Worm (Caenorhabditis elegans) whole organism, early embryonic: ENCODE data around the gene Y38A10A.2.
A peak's percentile ranks its signal among the peaks of the same experiment; 100 is the strongest.
"Not testable (repeated sequence)": the region's sequence is repeated elsewhere in the genome, so short reads cannot be mapped to it uniquely, and the experiment has no call there.

Experiments
- B0310.2 ChIP-seq: sonication (generic microtip); optimal IDR thresholded peaks from 2 replicates; lab custom pipeline; 2016; ENCODE audit warnings: mild to moderate bottlenecking, missing genetic modification characterization, missing compliant biosample characterization
- F13C5.2 ChIP-seq: sonication (generic microtip); optimal IDR thresholded peaks from 2 replicates; lab custom pipeline; 2017; ENCODE audit warnings: mild to moderate bottlenecking, missing genetic modification characterization, inconsistent platforms, missing compliant biosample characterization
- aly-1 ChIP-seq: sonication (generic microtip); optimal IDR thresholded peaks from 2 replicates; lab custom pipeline; 2016; ENCODE audit warnings: missing genetic modification characterization, missing compliant biosample characterization
- ama-1 ChIP-seq: fragments of 150-350 bp; optimal IDR thresholded peaks from 2 replicates; lab custom pipeline; 2014
- ceh-13 ChIP-seq: fragments of 200-800 bp; sonication (Bioruptor generic); optimal IDR thresholded peaks from 2 replicates; lab custom pipeline; 2018; ENCODE audit warnings: mild to moderate bottlenecking, missing genetic modification characterization, missing compliant biosample characterization
- ceh-36 ChIP-seq: sonication (generic microtip); optimal IDR thresholded peaks from 2 replicates; lab custom pipeline; 2016; ENCODE audit warnings: missing genetic modification characterization, inconsistent platforms, missing compliant biosample characterization
- ets-7 ChIP-seq: sonication (generic microtip); optimal IDR thresholded peaks from 2 replicates; lab custom pipeline; 2016; ENCODE audit warnings: missing genotype, missing genetic modification characterization, missing compliant biosample characterization
- flt-1 ChIP-seq: fragments of 200-800 bp; sonication (Bioruptor generic); IDR thresholded peaks from 2 replicates; pipeline ENCODE4 v1.3.6; 2022; ENCODE audit warnings: missing genetic modification characterization, missing compliant biosample characterization
- hmbx-1 ChIP-seq: sonication (generic microtip); optimal IDR thresholded peaks from 2 replicates; lab custom pipeline; 2016; ENCODE audit warnings: mild to moderate bottlenecking, missing genetic modification characterization, missing compliant biosample characterization
- hmg-4 ChIP-seq: fragments of 200-800 bp; sonication (Bioruptor generic); optimal IDR thresholded peaks from 2 replicates; lab custom pipeline; 2018; ENCODE audit warnings: mild to moderate bottlenecking, missing genetic modification characterization, missing compliant biosample characterization
- hnd-1 ChIP-seq: sonication (generic microtip); optimal IDR thresholded peaks from 2 replicates; lab custom pipeline; 2016; ENCODE audit warnings: missing genetic modification characterization, missing compliant biosample characterization
- pes-1 ChIP-seq: fragments of 200-800 bp; sonication (Bioruptor generic); IDR thresholded peaks from 2 replicates; pipeline ENCODE4 v1.3.6; 2022; ENCODE audit warnings: missing genetic modification reagents, missing genetic modification characterization, missing compliant biosample characterization
- scrt-1 ChIP-seq: fragments of 200-800 bp; sonication (Bioruptor generic); IDR thresholded peaks from 2 replicates; pipeline ENCODE4 v1.3.6; 2022; ENCODE audit warnings: missing genetic modification characterization, missing compliant biosample characterization
- sea-1 ChIP-seq: fragments of 200-800 bp; sonication (Bioruptor generic); conservative IDR thresholded peaks from 2 replicates; pipeline ENCODE4 v1.3.6; 2022; ENCODE audit warnings: missing genetic modification characterization, missing compliant biosample characterization
- tbx-11 ChIP-seq: fragments of 200-800 bp; sonication (Bioruptor generic); IDR thresholded peaks from 2 replicates; pipeline ENCODE4 v1.3.6; 2022; ENCODE audit warnings: missing genetic modification characterization, missing compliant biosample characterization
- tbx-37 ChIP-seq: fragments of 200-800 bp; sonication (Bioruptor generic); conservative IDR thresholded peaks from 2 replicates; pipeline ENCODE4 v1.3.6; 2022; ENCODE audit warnings: missing genetic modification reagents, missing genetic modification characterization, missing compliant biosample characterization
- tra-4 ChIP-seq: sonication (generic microtip); optimal IDR thresholded peaks from 2 replicates; lab custom pipeline; 2017; ENCODE audit warnings: missing genetic modification characterization, missing compliant biosample characterization

The Y38A10A.2 gene

DNA sequence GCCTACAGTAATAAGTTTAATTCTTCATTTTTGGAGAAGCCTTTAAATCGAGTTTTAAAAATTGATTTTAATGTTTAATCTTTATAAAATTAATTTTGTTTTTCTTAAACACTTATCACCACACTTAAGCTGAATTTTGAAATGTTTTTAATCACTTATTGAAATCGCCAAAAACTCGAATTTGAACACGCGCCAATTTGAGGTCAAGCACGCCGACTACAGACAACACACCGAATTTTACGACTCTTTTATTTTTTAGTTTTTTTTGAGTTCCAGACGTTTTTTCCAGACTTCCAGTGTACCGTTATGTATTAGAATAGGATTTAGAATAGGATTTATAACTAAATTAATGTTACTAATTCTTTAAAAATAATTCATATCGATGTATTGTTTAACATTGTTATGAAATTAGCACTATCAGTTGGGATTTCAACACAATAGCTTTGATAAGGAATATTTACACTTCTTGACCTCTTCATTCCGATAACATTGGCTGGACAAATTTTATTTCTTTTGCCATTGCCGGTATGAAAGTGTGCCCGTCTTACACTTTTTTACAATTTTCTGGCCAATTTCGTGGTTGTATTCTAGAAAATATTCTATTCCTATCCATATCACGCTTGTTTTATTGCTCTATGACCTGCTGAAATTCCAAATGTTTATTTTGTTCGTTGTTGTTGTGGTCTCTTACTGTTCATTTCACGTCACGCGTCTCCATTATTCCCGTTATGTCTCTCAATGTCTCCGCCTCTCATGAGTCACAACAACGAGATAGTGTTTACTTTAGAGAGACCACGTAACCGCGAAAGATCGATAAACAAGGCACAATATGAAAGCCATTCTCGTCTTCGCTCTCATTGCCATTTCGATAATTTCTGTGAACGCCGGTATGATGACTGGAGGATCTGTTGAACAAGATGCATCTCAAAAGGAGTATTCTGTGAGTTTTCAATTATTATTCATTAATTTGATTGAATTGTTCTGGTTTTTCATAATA lies 19.7 kb downstream of the Y38A10A.2 start, which contains the start of gene cpi-2:
TSS of gene cpi-2 (plus strand) at position 788 of the 997 bp plus-strand sequence.
- TF ChIP-seq tbx-11: no peak
- peak; percentile 56 for TF ChIP-seq F13C5.2

- TF ChIP-seq tra-4 (no peak), B0310.2 (tag; lab: Kevin White, UChicago) (no peak), tbx-37 (no peak), F13C5.2 (no peak)
Observed at ce11 chrV:6041375-6041774, 21.9 kb downstream of the Y38A10A.2 start, which contains the start of gene R01B10.2. Gene R01B10.2, minus strand, starts transcription at chrV:6041475.

- not testable (repeated sequence) for TF ChIP-seq tra-4; tbx-37; scrt-1 (GFP tag; lab: Robert Waterston, UW)
Observed at ce11 chrV:6038405-6039151, 24.7 kb downstream of the Y38A10A.2 start, which contains the start of gene F29G9.1. Gene F29G9.1, plus strand, starts transcription at chrV:6039101.

DNA sequence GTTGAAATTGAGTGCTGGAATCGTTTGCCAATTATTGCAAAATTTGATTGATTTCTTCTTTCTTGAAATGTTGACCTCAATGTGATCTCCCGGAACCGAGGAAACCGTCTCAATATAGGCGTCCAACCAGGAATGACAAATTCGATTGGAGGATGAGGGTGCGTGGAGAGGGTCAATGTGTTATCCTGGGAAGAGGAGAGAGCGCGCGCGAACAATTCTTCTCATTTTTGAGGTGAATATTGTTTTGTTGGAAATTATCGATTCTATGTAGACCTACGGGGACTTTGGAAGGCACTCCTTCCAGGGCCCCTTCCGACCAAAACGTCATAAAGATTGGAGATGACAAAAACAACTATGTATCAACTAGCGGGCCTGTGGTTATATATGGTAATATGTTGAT lies 26.7 kb downstream of the Y38A10A.2 start:
- TF ChIP-seq pes-1 (GFP tag; lab: Robert Waterston, UW) (no peak), aly-1 (tag; lab: Kevin White, UChicago) (no peak), sea-1 (no peak), tbx-11 (no peak), ceh-36 (tag; lab: Kevin White, UChicago) (no peak), scrt-1 (GFP tag; lab: Robert Waterston, UW) (no peak), B0310.2 (tag; lab: Kevin White, UChicago) (no peak), F13C5.2 (no peak), ets-7 (tag; lab: Kevin White, UChicago) (no peak), tbx-37 (no peak), ceh-13 (GFP tag; lab: Kevin White, UChicago) (no peak), tra-4 (no peak), hnd-1 (tag; lab: Kevin White, UChicago) (no peak), flt-1 (GFP tag; lab: Robert Waterston, UW) (no peak), hmbx-1 (tag; lab: Kevin White, UChicago) (no peak), ama-1 (lab: Kevin White, UChicago) (no peak)

DNA sequence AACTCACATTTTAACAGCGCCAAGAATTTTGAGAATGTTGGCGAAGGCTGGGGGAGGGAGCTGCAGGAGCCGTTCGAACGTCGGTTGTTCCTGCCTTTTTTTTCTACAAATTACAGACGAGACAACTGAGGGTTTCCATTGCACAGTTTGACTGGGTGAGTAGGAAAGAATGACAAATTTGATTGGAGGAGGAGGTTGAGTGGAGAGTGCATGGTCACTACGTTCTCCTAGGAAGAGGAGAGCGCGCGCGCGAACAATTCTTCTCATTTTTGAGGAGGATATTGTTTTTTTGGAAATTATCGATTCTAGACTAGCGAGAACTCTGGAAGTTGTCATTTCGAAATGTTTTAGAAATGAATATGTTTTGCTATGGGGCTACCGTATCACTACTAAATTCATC lies 28.5 kb downstream of the Y38A10A.2 start, which contains the start of gene dhs-17:
TSS of gene dhs-17 (minus strand) at position 101 of the 400 bp plus-strand sequence.
- TF ChIP-seq hmg-4 (GFP tag; lab: Kevin White, UChicago) (no peak), pes-1 (GFP tag; lab: Robert Waterston, UW) (no peak), tra-4 (no peak), ceh-13 (GFP tag; lab: Kevin White, UChicago) (no peak)

DNA sequence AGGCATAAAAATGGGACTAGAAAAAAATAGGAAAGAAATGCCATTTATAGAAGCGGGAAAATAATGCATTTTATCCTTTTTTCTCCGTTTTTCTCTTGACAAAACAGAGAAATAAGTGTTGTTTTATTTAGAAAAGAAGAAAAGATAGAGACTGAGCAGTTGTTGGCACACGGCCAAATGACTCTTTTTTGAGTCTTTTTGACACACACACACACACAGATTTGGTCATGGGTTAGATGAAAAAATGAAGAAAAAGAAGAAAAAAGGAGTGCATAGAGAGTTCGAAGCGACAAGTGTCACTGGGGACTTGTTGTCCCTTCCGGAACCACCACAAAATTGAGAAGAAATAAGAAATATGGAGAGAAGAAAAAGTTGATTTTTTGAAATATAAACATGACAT lies 29.7 kb downstream of the Y38A10A.2 start:
- TF ChIP-seq B0310.2 (tag; lab: Kevin White, UChicago) (no peak), ama-1 (lab: Kevin White, UChicago) (no peak), ceh-36 (tag; lab: Kevin White, UChicago) (no peak), aly-1 (tag; lab: Kevin White, UChicago) (no peak), ceh-13 (GFP tag; lab: Kevin White, UChicago) (no peak), flt-1 (GFP tag; lab: Robert Waterston, UW) (no peak), tra-4 (no peak), hmg-4 (GFP tag; lab: Kevin White, UChicago) (no peak), ets-7 (tag; lab: Kevin White, UChicago) (no peak), hmbx-1 (tag; lab: Kevin White, UChicago) (no peak), pes-1 (GFP tag; lab: Robert Waterston, UW) (no peak), hnd-1 (tag; lab: Kevin White, UChicago) (no peak), sea-1 (no peak), scrt-1 (GFP tag; lab: Robert Waterston, UW) (no peak), tbx-37 (no peak)

DNA sequence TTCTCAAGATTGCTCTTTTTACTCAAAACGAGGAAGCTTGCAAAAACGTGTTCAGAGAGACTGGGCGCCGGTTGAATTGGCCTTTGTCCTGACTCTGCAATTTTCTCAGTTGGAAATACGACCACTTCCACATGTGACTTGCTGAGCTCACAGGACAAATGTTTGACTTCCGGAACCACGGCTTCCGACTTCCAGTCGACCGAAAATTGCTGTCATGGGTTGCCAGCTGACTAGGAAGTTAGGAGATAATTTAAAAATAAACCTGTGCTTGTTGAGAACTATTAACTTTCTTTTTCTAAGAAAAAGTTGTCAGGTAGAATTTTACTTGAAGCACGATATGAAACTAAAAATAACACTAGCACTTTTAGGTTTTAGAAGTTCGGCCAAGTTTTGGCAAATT lies 31.6 kb downstream of the Y38A10A.2 start:
- TF ChIP-seq ceh-36 (tag; lab: Kevin White, UChicago) (no peak), ama-1 (lab: Kevin White, UChicago) (no peak), B0310.2 (tag; lab: Kevin White, UChicago) (no peak), aly-1 (tag; lab: Kevin White, UChicago) (no peak), scrt-1 (GFP tag; lab: Robert Waterston, UW) (no peak), tra-4 (no peak), flt-1 (GFP tag; lab: Robert Waterston, UW) (no peak), hmbx-1 (tag; lab: Kevin White, UChicago) (no peak), ets-7 (tag; lab: Kevin White, UChicago) (no peak)

DNA sequence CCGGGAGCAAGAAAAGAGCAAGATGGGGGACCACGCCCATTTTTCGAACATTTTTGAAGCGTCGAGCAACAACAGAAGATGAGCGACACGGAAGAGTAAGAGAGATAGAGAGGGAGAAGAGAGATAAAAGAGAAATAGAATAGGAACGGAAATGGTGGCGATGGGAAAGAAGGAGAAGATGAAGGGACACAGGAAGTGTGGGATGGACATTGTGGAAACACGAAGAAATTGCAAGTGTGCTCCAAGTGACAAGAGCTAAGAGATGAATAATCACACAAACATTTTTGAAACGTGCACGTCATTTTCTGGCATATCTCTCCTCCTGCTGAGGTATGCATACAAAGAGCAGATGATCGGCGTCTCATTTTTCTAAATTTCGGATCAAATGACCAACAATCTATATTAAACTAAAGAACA lies 32.7 kb downstream of the Y38A10A.2 start:
- TF ChIP-seq ceh-36 (tag; lab: Kevin White, UChicago): no peak
- TF ChIP-seq aly-1 (tag; lab: Kevin White, UChicago): no peak
- no peak for TF ChIP-seq ets-7 (tag; lab: Kevin White, UChicago)
- no peak for TF ChIP-seq flt-1 (GFP tag; lab: Robert Waterston, UW)
- TF ChIP-seq tbx-11: no peak
- TF ChIP-seq ama-1 (lab: Kevin White, UChicago): no peak
- no peak for TF ChIP-seq tbx-37
- no peak for TF ChIP-seq sea-1
- no peak for TF ChIP-seq scrt-1 (GFP tag; lab: Robert Waterston, UW)
- no peak for TF ChIP-seq B0310.2 (tag; lab: Kevin White, UChicago)
- no peak for TF ChIP-seq F13C5.2
- no peak for TF ChIP-seq hmbx-1 (tag; lab: Kevin White, UChicago)
- TF ChIP-seq hnd-1 (tag; lab: Kevin White, UChicago): no peak
- no peak for TF ChIP-seq ceh-13 (GFP tag; lab: Kevin White, UChicago)
- no peak for TF ChIP-seq pes-1 (GFP tag; lab: Robert Waterston, UW)
